Worm (Caenorhabditis elegans) whole organism, L3 larva: Measurements from ENCODE around the gene skr-4.

Experiments used
- ZK546.5 ChIP-seq: sonication (generic microtip); optimal IDR thresholded peaks from 2 replicates; lab custom pipeline; 2017; ENCODE audit warnings: missing biosample characterization, missing genetic modification characterization
- aly-2 ChIP-seq: fragments of 150-350 bp; optimal IDR thresholded peaks from 2 replicates; lab custom pipeline; 2014; ENCODE audit warnings: missing biosample characterization, missing genetic modification characterization
- ama-1 ChIP-seq: fragments of 150-350 bp; optimal IDR thresholded peaks from 2 replicates; lab custom pipeline; 2018
- ceh-28 ChIP-seq: fragments of 150-350 bp; optimal IDR thresholded peaks from 2 replicates; lab custom pipeline; 2014; ENCODE audit warnings: missing biosample characterization, missing genetic modification reagents, missing genetic modification characterization
- ceh-9 ChIP-seq: sonication (generic microtip); optimal IDR thresholded peaks from 2 replicates; lab custom pipeline; 2018; ENCODE audit warnings: missing biosample characterization, missing genetic modification characterization
- daf-12 ChIP-seq: fragments of 150-350 bp; optimal IDR thresholded peaks from 2 replicates; lab custom pipeline; 2014; ENCODE audit warnings: missing biosample characterization, missing genetic modification reagents, missing genetic modification characterization
- egl-5 ChIP-seq: fragments of 150-350 bp; optimal IDR thresholded peaks from 2 replicates; lab custom pipeline; 2017; ENCODE audit warnings: missing biosample characterization, missing genetic modification reagents, missing genetic modification characterization, inconsistent platforms
- elt-3 ChIP-seq, 3 experiments: fragments of 150-350 bp in 1 of 3; sonication (generic microtip) in 2 of 3; optimal IDR thresholded peaks; 2 replicates in 2 of 3; 4 replicates in 1 of 3; lab custom pipeline; 2014 to 2017; ENCODE audit warnings: missing biosample characterization in 3 of 3, missing genetic modification characterization in 3 of 3
- fkh-10 ChIP-seq: sonication (generic microtip); optimal IDR thresholded peaks from 2 replicates; lab custom pipeline; 2017; ENCODE audit warnings: missing biosample characterization, missing genetic modification reagents, missing genetic modification characterization
- hmg-11 ChIP-seq: sonication (generic microtip); optimal IDR thresholded peaks from 2 replicates; lab custom pipeline; 2016; ENCODE audit warnings: missing genetic modification characterization, missing compliant biosample characterization
- mdl-1 ChIP-seq: fragments of 150-350 bp; optimal IDR thresholded peaks from 2 replicates; lab custom pipeline; 2014; ENCODE audit warnings: missing biosample characterization, missing genetic modification characterization
- mml-1 ChIP-seq: fragments of 150-350 bp; sonication (generic microtip); optimal IDR thresholded peaks from 3 replicates; lab custom pipeline; 2014; ENCODE audit warnings: missing biosample characterization, missing genetic modification characterization
- nfya-1 ChIP-seq: sonication (generic microtip); optimal IDR thresholded peaks from 2 replicates; lab custom pipeline; 2017; ENCODE audit warnings: missing genetic modification characterization, mild to moderate bottlenecking, missing compliant biosample characterization, antibody characterized with exemption, moderate library complexity; ENCODE audit not compliant: insufficient read depth
- nhr-11 ChIP-seq: fragments of 150-350 bp; optimal IDR thresholded peaks from 2 replicates; lab custom pipeline; 2014; ENCODE audit warnings: missing biosample characterization, missing genetic modification characterization
- nhr-12 ChIP-seq: fragments of 150-350 bp; optimal IDR thresholded peaks from 2 replicates; lab custom pipeline; 2014; ENCODE audit warnings: missing biosample characterization, missing genetic modification characterization
- nhr-23 ChIP-seq: fragments of 150-350 bp; optimal IDR thresholded peaks from 2 replicates; lab custom pipeline; 2014; ENCODE audit warnings: missing biosample characterization, missing genetic modification reagents, missing genetic modification characterization
- nhr-237 ChIP-seq: fragments of 150-350 bp; optimal IDR thresholded peaks from 2 replicates; lab custom pipeline; 2014; ENCODE audit warnings: missing biosample characterization, missing genetic modification characterization
- nhr-28 ChIP-seq: fragments of 150-350 bp; optimal IDR thresholded peaks from 2 replicates; lab custom pipeline; 2014; ENCODE audit warnings: missing biosample characterization, missing genetic modification characterization
- nhr-67 ChIP-seq: fragments of 150-350 bp; optimal IDR thresholded peaks from 2 replicates; lab custom pipeline; 2014; ENCODE audit warnings: missing biosample characterization, missing genetic modification characterization
- nhr-77 ChIP-seq: fragments of 150-350 bp; optimal IDR thresholded peaks from 2 replicates; lab custom pipeline; 2014; ENCODE audit warnings: missing biosample characterization, missing genetic modification characterization
- pha-4 ChIP-seq: fragments of 150-350 bp; optimal IDR thresholded peaks from 2 replicates; lab custom pipeline; 2014; ENCODE audit warnings: missing biosample characterization, missing genetic modification reagents, missing genetic modification characterization
- skn-1 ChIP-seq: fragments of 150-350 bp; optimal IDR thresholded peaks from 2 replicates; lab custom pipeline; 2014; ENCODE audit warnings: missing biosample characterization, missing genetic modification characterization
- snpc-4 ChIP-seq: fragments of 150-350 bp; optimal IDR thresholded peaks from 2 replicates; lab custom pipeline; 2014; ENCODE audit warnings: missing biosample characterization, missing genetic modification characterization
- zag-1 ChIP-seq: fragments of 150-350 bp; optimal IDR thresholded peaks from 2 replicates; lab custom pipeline; 2014; ENCODE audit warnings: missing biosample characterization, missing genetic modification characterization
- ztf-11 ChIP-seq: fragments of 150-350 bp; optimal IDR thresholded peaks from 2 replicates; lab custom pipeline; 2014; ENCODE audit warnings: missing biosample characterization, missing genetic modification characterization

Gene skr-4

ce11 chrV:19899167-19899566, 24.9 kb upstream of the skr-4 start, which contains the start of gene Y116F11B.14:
TSS of gene Y116F11B.14 (plus strand) at chrV:19899467.
- no peak for TF ChIP-seq ceh-9 (tag; lab: Kevin White, UChicago)
- no peak for TF ChIP-seq pha-4 (tag; lab: Kevin White, UChicago)
- TF ChIP-seq nhr-23 (tag; lab: Kevin White, UChicago) = no peak
- no peak for TF ChIP-seq ZK546.5 (tag; lab: Kevin White, UChicago)
- no peak for TF ChIP-seq nfya-1 (tag; lab: Kevin White, UChicago)
- no peak for TF ChIP-seq zag-1 (tag; lab: Kevin White, UChicago)
- TF ChIP-seq snpc-4 = no peak
- TF ChIP-seq egl-5 (tag; lab: Kevin White, UChicago) = no peak
- no peak for TF ChIP-seq ztf-11 (tag; lab: Kevin White, UChicago)
- TF ChIP-seq aly-2 (tag; lab: Kevin White, UChicago) = no peak
- no peak for TF ChIP-seq daf-12 (tag; lab: Kevin White, UChicago)
- no peak for TF ChIP-seq nhr-237
- TF ChIP-seq skn-1 (tag; lab: Kevin White, UChicago) = no peak
- TF ChIP-seq, all 47 proteins: peak for 0

- TF ChIP-seq ceh-28 (peak; percentile 87), zag-1 (tag; lab: Kevin White, UChicago) (no peak), snpc-4 (no peak), ceh-9 (tag; lab: Kevin White, UChicago) (no peak), mml-1 (tag; lab: Kevin White, UChicago) (no peak), nhr-23 (tag; lab: Kevin White, UChicago) (no peak), daf-12 (tag; lab: Kevin White, UChicago) (no peak)
These were observed 22.2 kb upstream of the skr-4 start for ce11 chrV:19901826-19902225.

- no peak for TF ChIP-seq nhr-28 (tag; lab: Kevin White, UChicago)
- peak; percentile 92 for TF ChIP-seq ceh-28
These were observed 19.2 kb upstream of the skr-4 start for ce11 chrV:19904790-19905189.

- TF ChIP-seq ceh-28 (peak; percentile 82), elt-3 (tag; optimal IDR thresholded peaks at IDR 0.05; lab: Kevin White, UChicago) (no peak)
These were observed 18.0 kb upstream of the skr-4 start for ce11 chrV:19905988-19906387.

ce11 chrV:19907365-19907764, 16.7 kb upstream of the skr-4 start, which contains the start of gene fars-2:
TSS of gene fars-2 (minus strand) at chrV:19907434.
- TF ChIP-seq ceh-28 (peak; percentile 91), fkh-10 (GFP tag; lab: Kevin White, UChicago) (no peak)

- TF ChIP-seq ztf-11 (tag; lab: Kevin White, UChicago) (no peak), hmg-11 (tag; lab: Kevin White, UChicago) (peak; percentile 43), pha-4 (tag; lab: Kevin White, UChicago) (peak; percentile 20), nfya-1 (tag; lab: Kevin White, UChicago) (peak; percentile 22)
These were observed 15.2 kb upstream of the skr-4 start for ce11 chrV:19908854-19909253.

ce11 chrV:19909435-19909834, 14.6 kb upstream of the skr-4 start:
- TF ChIP-seq ceh-28 = peak; percentile 70

ce11 chrV:19915973-19916605, 7.9 kb upstream of the skr-4 start, which contains the start of the genes chk-2 and Y60A3A.19:
TSS of gene chk-2 (minus strand) at chrV:19916023.
TSS of gene Y60A3A.19 (plus strand) at chrV:19916555.
- TF ChIP-seq mdl-1 (tag; lab: Kevin White, UChicago) (no peak), hmg-11 (tag; lab: Kevin White, UChicago) (no peak), nhr-77 (tag; lab: Kevin White, UChicago) (no peak), nhr-11 (no peak), nfya-1 (tag; lab: Kevin White, UChicago) (no peak), ztf-11 (tag; lab: Kevin White, UChicago) (no peak), ZK546.5 (tag; lab: Kevin White, UChicago) (no peak), fkh-10 (GFP tag; lab: Kevin White, UChicago) (no peak), snpc-4 (no peak), daf-12 (tag; lab: Kevin White, UChicago) (no peak), zag-1 (tag; lab: Kevin White, UChicago) (no peak), nhr-67 (tag; lab: Kevin White, UChicago) (no peak), aly-2 (tag; lab: Kevin White, UChicago) (no peak), nhr-12 (tag; lab: Kevin White, UChicago) (no peak), ama-1 (lab: Kevin White, UChicago) (no peak)
